Worm (Caenorhabditis elegans): ENCODE data around the gene C52E2.3.

Gene C52E2.3

DNA sequence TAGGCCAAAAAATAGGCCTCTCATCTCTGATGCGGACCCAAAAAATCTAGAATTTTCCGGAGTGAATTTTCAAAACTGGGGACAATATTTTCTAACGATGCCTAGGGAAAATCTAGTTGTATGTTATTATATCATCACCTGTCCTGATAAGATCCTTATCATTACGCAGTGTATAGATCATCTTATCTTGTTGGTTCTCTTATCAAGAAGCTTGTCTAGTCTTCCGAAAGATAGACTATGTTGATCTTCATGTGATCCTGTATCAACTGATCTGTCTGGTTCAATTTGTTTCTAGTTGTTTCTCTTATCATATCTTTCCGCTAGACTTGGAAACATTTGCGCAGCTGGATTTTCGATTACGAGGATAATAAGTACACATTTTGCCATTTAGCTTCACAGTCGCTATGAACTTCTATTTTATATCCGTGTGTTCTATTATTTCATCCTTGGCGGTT, at the start of gene C52E2.3:
Gene C52E2.3 (plus strand): TSS at position 405 of the 455 bp plus-strand sequence.
- peak in 5 of 6 experiments; percentile 56 to 80 (median 70) for TF ChIP-seq elt-3 (tag; optimal IDR thresholded peaks at IDR 0.05)
- no peak for TF ChIP-seq lin-15B (tag; optimal IDR thresholded peaks at IDR 0.05)
- peak; percentile 81 for TF ChIP-seq elt-2 (tag; optimal IDR thresholded peaks at IDR 0.05)
- no peak for TF ChIP-seq jun-1 (tag; optimal IDR thresholded peaks at IDR 0.05)
- no peak for TF ChIP-seq aha-1 (tag; optimal IDR thresholded peaks at IDR 0.05)
- peak; percentile 26 for TF ChIP-seq blmp-1 (tag; optimal IDR thresholded peaks at IDR 0.05)
- TF ChIP-seq unc-130 (tag; optimal IDR thresholded peaks at IDR 0.05) = no peak

- TF ChIP-seq unc-30 (tag; optimal IDR thresholded peaks at IDR 0.05) (no peak), nhr-71 (tag; optimal IDR thresholded peaks at IDR 0.05) (no peak), nhr-237 (tag; optimal IDR thresholded peaks at IDR 0.05) (no peak), Y116A8C.19 (tag; optimal IDR thresholded peaks at IDR 0.05; ENCODE audit: borderline replicate concordance) (no peak), pag-3 (tag; optimal IDR thresholded peaks at IDR 0.05; ENCODE audit: borderline replicate concordance, insufficient read depth) (no peak), aly-2 (tag; optimal IDR thresholded peaks at IDR 0.05) (no peak), tlp-1 (tag; optimal IDR thresholded peaks at IDR 0.05) (no peak), nhr-20 (tag; optimal IDR thresholded peaks at IDR 0.05) (no peak), mdl-1 (tag; optimal IDR thresholded peaks at IDR 0.05) (no peak), ama-1 (optimal IDR thresholded peaks at IDR 0.05) (no peak), dpl-1 (GFP tag; optimal IDR thresholded peaks at IDR 0.05) (no peak), dsc-1 (tag; optimal IDR thresholded peaks at IDR 0.05) (no peak), efl-3 (GFP tag; optimal IDR thresholded peaks at IDR 0.05) (no peak), nhr-84 (tag; optimal IDR thresholded peaks at IDR 0.05) (no peak), mab-9 (GFP tag; IDR thresholded peaks at IDR 0.05) (no peak), grh-1 (GFP tag; IDR thresholded peaks at IDR 0.05) (no peak), ceh-82 (tag; optimal IDR thresholded peaks at IDR 0.05) (no peak), nhr-85 (tag) (no peak), ztf-4 (tag; optimal IDR thresholded peaks at IDR 0.05) (no peak), ces-1 (GFP tag; optimal IDR thresholded peaks at IDR 0.05) (no peak)
These were observed 44.7 kb upstream of the C52E2.3 start, which contains the start of gene C08F1.12 for ce11 chrII:1806358-1806757. TSS of gene C08F1.12 (minus strand) at chrII:1806458.

DNA sequence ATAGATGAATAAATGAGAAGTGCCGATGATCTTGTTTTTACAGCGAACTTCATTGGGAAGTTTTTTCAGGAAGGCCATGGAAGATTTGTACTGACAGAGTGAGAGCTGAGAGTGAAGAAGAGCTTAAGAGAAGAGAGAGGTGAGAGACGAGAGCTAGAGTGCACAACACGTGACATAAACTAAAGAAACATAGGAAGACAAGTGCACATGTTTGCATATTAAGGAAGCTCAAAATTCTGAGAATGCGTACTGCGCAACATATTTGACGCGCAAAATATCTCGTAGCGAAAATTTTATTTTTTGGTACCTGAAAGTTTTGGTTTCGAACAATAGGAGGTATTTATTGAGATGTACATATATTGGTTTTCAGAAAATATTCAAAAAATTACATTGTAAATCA, 42.8 kb upstream of the C52E2.3 start, which contains the start of gene C08F1.8:
Gene C08F1.8 (minus strand): TSS at position 101 of the 400 bp plus-strand sequence.
- TF ChIP-seq dsc-1 (tag; optimal IDR thresholded peaks at IDR 0.05) (peak; percentile 4), ces-1 (GFP tag; optimal IDR thresholded peaks at IDR 0.05) (no peak), Y116A8C.19 (tag; optimal IDR thresholded peaks at IDR 0.05; ENCODE audit: borderline replicate concordance) (no peak), egl-27 (tag; optimal IDR thresholded peaks at IDR 0.05) (no peak), lin-39 (tag; optimal IDR thresholded peaks at IDR 0.05) (no peak), skn-1 (tag; optimal IDR thresholded peaks at IDR 0.05) (no peak), nhr-85 (tag) (no peak), swsn-7 (tag; optimal IDR thresholded peaks at IDR 0.05) (no peak), snpc-4 (tag; optimal IDR thresholded peaks at IDR 0.05) (no peak), unc-86 (tag; optimal IDR thresholded peaks at IDR 0.05) (peak; percentile 52), ets-5 (GFP tag; IDR thresholded peaks at IDR 0.05) (no peak), lin-35 (GFP tag; optimal IDR thresholded peaks at IDR 0.05) (peak in 1 of 2 experiments; percentile 8), F16B12.6 (tag; optimal IDR thresholded peaks at IDR 0.05) (peak; percentile 31), ceh-82 (tag; optimal IDR thresholded peaks at IDR 0.05) (no peak), lin-14 (GFP tag; optimal IDR thresholded peaks at IDR 0.05) (peak; percentile 29), grh-1 (GFP tag; IDR thresholded peaks at IDR 0.05) (no peak), efl-1 (optimal IDR thresholded peaks at IDR 0.05) (peak; percentile 4 to 38), efl-1 (GFP tag; optimal IDR thresholded peaks at IDR 0.05 in 1 of 2) (peak in 1 of 2 experiments; percentile 29), pax-3 (tag; optimal IDR thresholded peaks at IDR 0.05) (no peak), aly-2 (tag; optimal IDR thresholded peaks at IDR 0.05) (no peak), sox-4 (tag; optimal IDR thresholded peaks at IDR 0.05) (no peak), lsy-2 (tag; optimal IDR thresholded peaks at IDR 0.05) (no peak), C04F5.9 (tag; optimal IDR thresholded peaks at IDR 0.05) (no peak), elt-3 (tag; optimal IDR thresholded peaks at IDR 0.05) (no peak), dpl-1 (GFP tag; optimal IDR thresholded peaks at IDR 0.05) (peak in 1 of 3 experiments; percentile 37), ama-1 (optimal IDR thresholded peaks at IDR 0.05) (no peak), lir-3 (tag; optimal IDR thresholded peaks at IDR 0.05; ENCODE audit: poor library complexity) (no peak), vab-15 (tag; optimal IDR thresholded peaks at IDR 0.05) (no peak), isw-1 (GFP tag; IDR thresholded peaks at IDR 0.05) (no peak), unc-30 (tag; optimal IDR thresholded peaks at IDR 0.05) (no peak), sup-37 (GFP tag; optimal IDR thresholded peaks at IDR 0.05) (no peak), hlh-4 (tag; optimal IDR thresholded peaks at IDR 0.05) (no peak), jun-1 (tag; optimal IDR thresholded peaks at IDR 0.05) (no peak), nhr-84 (tag; optimal IDR thresholded peaks at IDR 0.05) (no peak)

Data from whole organism, L1 larva.